Fruit fly (Drosophila melanogaster) whole organism, embryonic: ENCODE measurements around the gene CG2104.

ENCODE experiments used
- Aef1 ChIP-seq: fragments of 200-800 bp; sonication (Bioruptor generic); IDR thresholded peaks from 3 replicates; pipeline ENCODE4 v1.3.6; 2022; ENCODE audit warnings: missing biosample characterization, missing genetic modification characterization
- BtbVII ChIP-seq: fragments of 200-800 bp; sonication (Bioruptor generic); optimal IDR thresholded peaks from 3 replicates; lab custom pipeline; 2017; ENCODE audit warnings: missing biosample characterization, mild to moderate bottlenecking, missing genetic modification characterization
- Bteb2 ChIP-seq: fragments of 200-800 bp; sonication (Bioruptor generic); optimal IDR thresholded peaks from 2 replicates; lab custom pipeline; 2016; ENCODE audit warnings: missing biosample characterization, missing genetic modification characterization
- CG1024 ChIP-seq: fragments of 200-800 bp; sonication (Bioruptor generic); IDR thresholded peaks from 2 replicates; pipeline ENCODE4 v1.3.6; 2022; ENCODE audit warnings: missing biosample characterization, missing genetic modification characterization
- CG10959 ChIP-seq: fragments of 200-800 bp; sonication (Bioruptor generic); IDR thresholded peaks from 2 replicates; pipeline ENCODE4 v1.3.6; 2022; ENCODE audit warnings: missing biosample characterization, missing genetic modification characterization
- CG11085 ChIP-seq: fragments of 200-800 bp; sonication (Bioruptor generic); IDR thresholded peaks from 2 replicates; pipeline ENCODE4 v1.3.6; 2022; ENCODE audit warnings: missing biosample characterization, missing genetic modification characterization
- CG12744 ChIP-seq: fragments of 200-800 bp; sonication (Bioruptor generic); optimal IDR thresholded peaks from 2 replicates; lab custom pipeline; 2016; ENCODE audit warnings: missing biosample characterization, missing genetic modification characterization
- CG13424 ChIP-seq: fragments of 200-800 bp; sonication (Bioruptor generic); optimal IDR thresholded peaks from 2 replicates; lab custom pipeline; 2019; ENCODE audit warnings: missing biosample characterization, mild to moderate bottlenecking, missing genetic modification characterization, moderate library complexity
- CG14667 ChIP-seq: fragments of 200-800 bp; sonication (Bioruptor generic); IDR thresholded peaks from 2 replicates; pipeline ENCODE4 v1.3.6; 2022; ENCODE audit warnings: missing biosample characterization, missing genetic modification characterization
- CG14965 ChIP-seq: fragments of 200-800 bp; sonication (Bioruptor generic); optimal IDR thresholded peaks from 2 replicates; lab custom pipeline; 2016; ENCODE audit warnings: missing biosample characterization, missing genetic modification characterization, borderline replicate concordance
- CG1647 ChIP-seq: fragments of 200-800 bp; sonication (Bioruptor generic); optimal IDR thresholded peaks from 3 replicates; lab custom pipeline; 2016; ENCODE audit warnings: missing biosample characterization, missing genetic modification characterization
- CG2116 ChIP-seq: fragments of 200-800 bp; sonication (Bioruptor generic); optimal IDR thresholded peaks from 3 replicates; lab custom pipeline; 2018; ENCODE audit warnings: missing biosample characterization, mild to moderate bottlenecking, missing genetic modification characterization
- CG2120 ChIP-seq: fragments of 200-800 bp; sonication (Bioruptor generic); optimal IDR thresholded peaks from 3 replicates; lab custom pipeline; 2016; ENCODE audit warnings: missing biosample characterization, missing genetic modification characterization
- CG3407 ChIP-seq: fragments of 200-800 bp; sonication (Bioruptor generic); optimal IDR thresholded peaks from 2 replicates; lab custom pipeline; 2018; ENCODE audit warnings: missing biosample characterization, mild to moderate bottlenecking, missing genetic modification characterization
- CG3726 ChIP-seq: fragments of 200-800 bp; sonication (Bioruptor generic); IDR thresholded peaks from 3 replicates; pipeline ENCODE4, ENCODE4 v1.3.6; 2022; ENCODE audit warnings: missing biosample characterization, missing genetic modification characterization
- CG6175 ChIP-seq: fragments of 200-800 bp; sonication (Bioruptor generic); IDR thresholded peaks from 3 replicates; pipeline ENCODE4 v1.3.6; 2022; ENCODE audit warnings: missing biosample characterization, missing genetic modification characterization
- D ChIP-seq, 2 experiments: fragments of 200-800 bp in 1 of 2; fragments of >200 bp in 1 of 2; sonication (Bioruptor generic) in 1 of 2; optimal IDR thresholded peaks; 2 replicates in 1 of 2; 3 replicates in 1 of 2; lab custom pipeline; 2017; ENCODE audit warnings: mild to moderate bottlenecking in 1 of 2, missing biosample characterization in 1 of 2, missing genetic modification characterization in 1 of 2, missing genetic modification reagents in 1 of 2
- Eip74EF ChIP-seq, 2 experiments: fragments of 200-800 bp in 1 of 2; fragments of >200 bp in 1 of 2; sonication (Bioruptor generic) in 1 of 2; optimal IDR thresholded peaks; 2 replicates each; lab custom pipeline; 2017 to 2019; ENCODE audit warnings: missing biosample characterization in 2 of 2, missing genetic modification characterization in 2 of 2, mild to moderate bottlenecking in 1 of 2, moderate library complexity in 1 of 2
- Hr3 ChIP-seq: fragments of 200-800 bp; sonication (Bioruptor generic); optimal IDR thresholded peaks from 3 replicates; lab custom pipeline; 2016; ENCODE audit warnings: missing biosample characterization, missing genetic modification characterization
- Hsf ChIP-seq: fragments of 200-800 bp; sonication (Bioruptor generic); optimal IDR thresholded peaks from 3 replicates; lab custom pipeline; 2016; ENCODE audit warnings: missing biosample characterization, missing genetic modification characterization
- NC2α ChIP-seq: fragments of 200-800 bp; sonication (Bioruptor generic); optimal IDR thresholded peaks from 2 replicates; lab custom pipeline; 2016; ENCODE audit warnings: missing biosample characterization, missing genetic modification characterization
- Optix ChIP-seq: fragments of 200-800 bp; sonication (Bioruptor generic); IDR thresholded peaks from 3 replicates; pipeline ENCODE4 v1.3.6; 2022; ENCODE audit warnings: missing biosample characterization, missing genetic modification characterization
- Sox102F ChIP-seq: fragments of 200-800 bp; sonication (Bioruptor generic); optimal IDR thresholded peaks from 2 replicates; lab custom pipeline; 2018; ENCODE audit warnings: missing biosample characterization, mild to moderate bottlenecking, missing genetic modification characterization, moderate library complexity
- YL-1 ChIP-seq: fragments of 200-800 bp; sonication (Bioruptor generic); optimal IDR thresholded peaks from 3 replicates; lab custom pipeline; 2017; ENCODE audit warnings: missing biosample characterization, mild to moderate bottlenecking, missing genetic modification characterization
- bbx ChIP-seq: fragments of 200-800 bp; sonication (Bioruptor generic); IDR thresholded peaks from 2 replicates; pipeline ENCODE4 v1.3.6; 2022; ENCODE audit warnings: missing biosample characterization, missing genetic modification characterization; ENCODE audit not compliant: partially characterized antibody
- bcd ChIP-seq: fragments of 200-800 bp; sonication (Bioruptor generic); optimal IDR thresholded peaks from 2 replicates; lab custom pipeline; 2017; ENCODE audit warnings: missing biosample characterization, mild to moderate bottlenecking, missing genetic modification characterization
- bigmax ChIP-seq: fragments of 200-800 bp; sonication (Bioruptor generic); optimal IDR thresholded peaks from 2 replicates; lab custom pipeline; 2018; ENCODE audit warnings: missing biosample characterization, mild to moderate bottlenecking, missing genetic modification characterization
- btn ChIP-seq: fragments of 200-800 bp; sonication (Bioruptor generic); optimal IDR thresholded peaks from 2 replicates; lab custom pipeline; 2016; ENCODE audit warnings: missing biosample characterization, missing genetic modification characterization
- cad ChIP-seq: fragments of >200 bp; optimal IDR thresholded peaks from 2 replicates; lab custom pipeline; 2017; ENCODE audit warnings: missing biosample characterization, missing genetic modification characterization
- chm ChIP-seq: fragments of 200-800 bp; sonication (Bioruptor generic); IDR thresholded peaks from 2 replicates; pipeline ENCODE4 v1.3.6; 2022; ENCODE audit warnings: missing biosample characterization, missing genetic modification characterization
- croc ChIP-seq: fragments of 200-800 bp; sonication (Bioruptor generic); conservative IDR thresholded peaks from 3 replicates; pipeline ENCODE4 v1.3.6; 2022; ENCODE audit warnings: missing biosample characterization, missing genetic modification characterization
- crol ChIP-seq: fragments of 200-800 bp; sonication (Bioruptor generic); IDR thresholded peaks from 2 replicates; pipeline ENCODE4 v1.3.6; 2022; ENCODE audit warnings: missing biosample characterization, missing genetic modification characterization
- crp ChIP-seq, 2 experiments: fragments of 200-800 bp; sonication (Bioruptor generic); optimal IDR thresholded peaks; 2 replicates in 1 of 2; 3 replicates in 1 of 2; lab custom pipeline; 2017; ENCODE audit warnings: missing biosample characterization in 2 of 2, missing genetic modification characterization in 2 of 2, mild to moderate bottlenecking in 1 of 2, moderate library complexity in 1 of 2
- disco-r ChIP-seq: fragments of 200-800 bp; sonication (Bioruptor generic); optimal IDR thresholded peaks from 2 replicates; lab custom pipeline; 2016; ENCODE audit warnings: missing biosample characterization, missing genetic modification characterization
- dm ChIP-seq: fragments of 200-800 bp; sonication (Bioruptor generic); optimal IDR thresholded peaks from 3 replicates; lab custom pipeline; 2016; ENCODE audit warnings: missing biosample characterization, missing genetic modification characterization
- dysf ChIP-seq: fragments of 200-800 bp; sonication (Bioruptor generic); IDR thresholded peaks from 3 replicates; pipeline ENCODE4 v1.3.6; 2022; ENCODE audit warnings: missing biosample characterization, missing genetic modification characterization
- fd96Cb ChIP-seq: fragments of 200-800 bp; sonication (Bioruptor generic); optimal IDR thresholded peaks from 2 replicates; lab custom pipeline; 2018; ENCODE audit warnings: missing biosample characterization, mild to moderate bottlenecking, missing genetic modification characterization, moderate library complexity
- gfzf ChIP-seq: fragments of 200-800 bp; sonication (Bioruptor generic); optimal IDR thresholded peaks from 2 replicates; lab custom pipeline; 2016; ENCODE audit warnings: missing biosample characterization, mild to moderate bottlenecking, missing genetic modification characterization, moderate library complexity
- grn ChIP-seq: fragments of 200-800 bp; sonication (Bioruptor generic); optimal IDR thresholded peaks from 3 replicates; lab custom pipeline; 2017; ENCODE audit warnings: missing biosample characterization, missing genetic modification characterization
- gsb ChIP-seq: fragments of 200-800 bp; sonication (Bioruptor generic); IDR thresholded peaks from 2 replicates; pipeline ENCODE4 v1.3.6; 2022; ENCODE audit warnings: missing biosample characterization, missing genetic modification characterization
- jigr1 ChIP-seq: fragments of 200-800 bp; sonication (Bioruptor generic); IDR thresholded peaks from 3 replicates; pipeline ENCODE4 v1.3.6; 2022; ENCODE audit warnings: missing biosample characterization, missing genetic modification characterization
- kni ChIP-seq: fragments of 200-800 bp; sonication (Bioruptor generic); optimal IDR thresholded peaks from 3 replicates; lab custom pipeline; 2017; ENCODE audit warnings: mild to moderate bottlenecking, missing biosample characterization, missing genetic modification reagents, missing genetic modification characterization
- nau ChIP-seq: fragments of 200-800 bp; sonication (Bioruptor generic); optimal IDR thresholded peaks from 3 replicates; lab custom pipeline; 2017; ENCODE audit warnings: missing biosample characterization, mild to moderate bottlenecking, missing genetic modification characterization, missing genetic modification reagents
- phol ChIP-seq: fragments of 200-800 bp; sonication (Bioruptor generic); optimal IDR thresholded peaks from 3 replicates; lab custom pipeline; 2018; ENCODE audit warnings: missing biosample characterization, mild to moderate bottlenecking, missing genetic modification characterization, moderate library complexity
- pzg ChIP-seq: fragments of 200-800 bp; sonication (Bioruptor generic); optimal IDR thresholded peaks from 3 replicates; lab custom pipeline; 2018; ENCODE audit warnings: missing biosample characterization, mild to moderate bottlenecking, missing genetic modification characterization, moderate library complexity
- schlank ChIP-seq: fragments of 200-800 bp; sonication (Bioruptor generic); optimal IDR thresholded peaks from 2 replicates; lab custom pipeline; 2018; ENCODE audit warnings: missing biosample characterization, mild to moderate bottlenecking, missing genetic modification characterization
- sob ChIP-seq: fragments of 200-800 bp; sonication (Bioruptor generic); IDR thresholded peaks from 2 replicates; pipeline ENCODE4 v1.3.6; 2022; ENCODE audit warnings: missing biosample characterization, missing genetic modification characterization
- sug ChIP-seq: fragments of 200-800 bp; optimal IDR thresholded peaks from 2 replicates; lab custom pipeline; 2019; ENCODE audit warnings: missing biosample characterization, mild to moderate bottlenecking, missing genetic modification characterization, moderate library complexity
- usp ChIP-seq: fragments of >200 bp; optimal IDR thresholded peaks from 2 replicates; lab custom pipeline; 2017; ENCODE audit warnings: missing biosample characterization, missing genetic modification characterization

The CG2104 gene

dm6 chr3R:5685269-5686048, 7.6 kb downstream of the CG2104 start, which contains the start of the genes Rab23 and plx (continued):
- TF ChIP-seq CG12744 (GFP tag; lab: Kevin White, UChicago), result no peak
- TF ChIP-seq CG2116 (GFP tag; lab: Kevin White, UChicago), result peak; percentile 60
- TF ChIP-seq CG1024 (GFP tag; lab: Robert Waterston, UW), result no peak
- TF ChIP-seq CG14965 (GFP tag; lab: Kevin White, UChicago), result no peak
- TF ChIP-seq CG3407 (GFP tag; lab: Kevin White, UChicago), result no peak
- TF ChIP-seq Bteb2 (GFP tag; lab: Kevin White, UChicago), result no peak
- no peak for TF ChIP-seq nau (GFP tag; lab: Kevin White, UChicago)
- TF ChIP-seq Eip74EF (GFP tag; optimal IDR thresholded peaks at IDR 0.05; lab: Kevin White, UChicago), result peak in 1 of 2 experiments; percentile 20
- TF ChIP-seq kni, result peak; percentile 1
- TF ChIP-seq usp (GFP tag; lab: Kevin White, UChicago), result no peak
- TF ChIP-seq bcd (GFP tag; lab: Kevin White, UChicago), result peak; percentile 13
- no peak for TF ChIP-seq CG10959
- no peak for TF ChIP-seq Sox102F (GFP tag; lab: Kevin White, UChicago)
- TF ChIP-seq dm (GFP tag; lab: Kevin White, UChicago), result no peak
- no peak for TF ChIP-seq schlank (tag; lab: Kevin White, UChicago)
- no peak for TF ChIP-seq fd96Cb
- TF ChIP-seq Hsf, result peak; percentile 32
- TF ChIP-seq crol (GFP tag; lab: Robert Waterston, UW), result no peak
- TF ChIP-seq YL-1, result peak; percentile 5
- peak; percentile 41; the same call in 1 of the 2 replicates for TF ChIP-seq bbx
- TF ChIP-seq CG6175 (GFP tag; lab: Robert Waterston, UW), result no peak
- TF ChIP-seq CG14667 (GFP tag; lab: Robert Waterston, UW), result no peak
- no peak for TF ChIP-seq jigr1
- no peak for TF ChIP-seq Hr3 (GFP tag; lab: Kevin White, UChicago)
- no peak for TF ChIP-seq CG13424 (tag; lab: Kevin White, UChicago)
- no peak for TF ChIP-seq bigmax (GFP tag; lab: Kevin White, UChicago)
- TF ChIP-seq btn (GFP tag; lab: Kevin White, UChicago), result no peak
- TF ChIP-seq disco-r, result no peak
- TF ChIP-seq gsb (GFP tag; lab: Robert Waterston, UW), result no peak
- TF ChIP-seq D (optimal IDR thresholded peaks at IDR 0.05; lab: Kevin White, UChicago), result no peak
- TF ChIP-seq D (GFP tag; optimal IDR thresholded peaks at IDR 0.05; lab: Kevin White, UChicago), result no peak
- TF ChIP-seq sug, result no peak
- peak; percentile 51 for TF ChIP-seq phol (tag; lab: Kevin White, UChicago)
- TF ChIP-seq BtbVII (GFP tag; lab: Kevin White, UChicago), result no peak
- TF ChIP-seq CG3726 (GFP tag; lab: Robert Waterston, UW), result no peak
- no peak for TF ChIP-seq NC2α (GFP tag; lab: Kevin White, UChicago)
- TF ChIP-seq cad (GFP tag; lab: Kevin White, UChicago), result no peak
- peak; percentile 53 for TF ChIP-seq sob (GFP tag; lab: Robert Waterston, UW)
- TF ChIP-seq CG2120 (GFP tag; lab: Kevin White, UChicago), result peak; percentile 60
- 0 out of 2 replicates have a peak, but pooled peaks have one; percentile 21 for TF ChIP-seq CG11085 (GFP tag; lab: Robert Waterston, UW)
- TF ChIP-seq grn (GFP tag; lab: Kevin White, UChicago), result no peak
- no peak for TF ChIP-seq Aef1
- TF ChIP-seq crp (GFP tag; optimal IDR thresholded peaks at IDR 0.05; lab: Kevin White, UChicago), result peak; percentile 96 to 99
- TF ChIP-seq dysf (GFP tag; lab: Robert Waterston, UW), result no peak
- peak; percentile 93 for TF ChIP-seq pzg (GFP tag; lab: Kevin White, UChicago)
- TF ChIP-seq chm (GFP tag; lab: Robert Waterston, UW), result 0 out of 2 replicates have a peak, but pooled peaks have one; percentile 11
- no peak for TF ChIP-seq croc (GFP tag; lab: Robert Waterston, UW)
- TF ChIP-seq gfzf (GFP tag; lab: Kevin White, UChicago), result peak; percentile 76
- no peak for TF ChIP-seq Optix
- TF ChIP-seq CG1647, result no peak
